Fruit fly (Drosophila melanogaster): ENCODE measurements around the gene HDAC6.

- no peak for TF ChIP-seq CG14711 (tag; optimal IDR thresholded peaks at IDR 0.05)
- no peak for TF ChIP-seq cnc (optimal IDR thresholded peaks at IDR 0.05)
- TF ChIP-seq bab1 (GFP tag; optimal IDR thresholded peaks at IDR 0.05): no peak
- no peak for TF ChIP-seq pad (GFP tag; optimal IDR thresholded peaks at IDR 0.05)
Measured at dm6 chrX:15299927-15300740, 33.0 kb upstream of the HDAC6 start.

Measured in whole organism, adult.